Worm (Caenorhabditis elegans) whole organism, L1 larva: Measurements from ENCODE around the gene lec-3.

Experiments used
- C04F5.9 ChIP-seq: sonication (generic microtip); optimal IDR thresholded peaks from 2 replicates; lab custom pipeline; 2016; ENCODE audit warnings: missing genetic modification characterization, missing compliant biosample characterization
- C16A3.4 ChIP-seq: fragments of 150-350 bp; optimal IDR thresholded peaks from 2 replicates; lab custom pipeline; 2014; ENCODE audit warnings: missing biosample characterization, missing genetic modification characterization
- Y116A8C.19 ChIP-seq: sonication (generic microtip); optimal IDR thresholded peaks from 2 replicates; lab custom pipeline; 2016; ENCODE audit warnings: missing compliant biosample characterization, missing genetic modification characterization, borderline replicate concordance
- alr-1 ChIP-seq: fragments of 200-800 bp; sonication (Bioruptor generic); optimal IDR thresholded peaks from 2 replicates; lab custom pipeline; 2018; ENCODE audit warnings: borderline replicate concordance, mild to moderate bottlenecking, missing genetic modification characterization, missing compliant biosample characterization
- ceh-82 ChIP-seq, 3 experiments: fragments of 150-350 bp in 1 of 3; sonication (generic microtip) in 2 of 3; optimal IDR thresholded peaks; 2 replicates each; lab custom pipeline; 2014 to 2017; ENCODE audit warnings: missing biosample characterization in 3 of 3, missing genetic modification characterization in 3 of 3
- ceh-90 ChIP-seq: sonication (generic microtip); optimal IDR thresholded peaks from 2 replicates; lab custom pipeline; 2016; ENCODE audit warnings: missing genetic modification characterization, missing compliant biosample characterization
- ces-1 ChIP-seq: fragments of 150-350 bp; optimal IDR thresholded peaks from 2 replicates; lab custom pipeline; 2014; ENCODE audit warnings: missing biosample characterization, missing genetic modification reagents, missing genetic modification characterization
- dpl-1 ChIP-seq, 3 experiments: fragments of 150-350 bp in 2 of 3; sonication (generic microtip) in 1 of 3; optimal IDR thresholded peaks; 2 replicates each; lab custom pipeline; 2014 to 2017; ENCODE audit warnings: missing biosample characterization in 3 of 3, missing genetic modification characterization in 3 of 3, missing genetic modification reagents in 3 of 3
- dsc-1 ChIP-seq: sonication (generic microtip); optimal IDR thresholded peaks from 2 replicates; lab custom pipeline; 2016; ENCODE audit warnings: mild to moderate bottlenecking, missing genetic modification characterization, missing compliant biosample characterization
- efl-1 ChIP-seq, 4 experiments: fragments of 150-350 bp; optimal IDR thresholded peaks in 3 of 4; peaks in 1 of 4; 1 replicate in 1 of 4; 2 replicates in 3 of 4; lab custom pipeline; 2014; ENCODE audit warnings: missing biosample characterization in 2 of 4, missing genetic modification characterization in 2 of 4, missing genetic modification reagents in 2 of 4
- elt-3 ChIP-seq, 6 experiments: fragments of 150-350 bp in 1 of 6; sonication (generic microtip); optimal IDR thresholded peaks; 2 replicates each; lab custom pipeline; 2017 to 2018; ENCODE audit warnings: missing biosample characterization in 6 of 6, missing genetic modification characterization in 6 of 6, inconsistent platforms in 1 of 6
- fkh-8 ChIP-seq: sonication (generic microtip); optimal IDR thresholded peaks from 2 replicates; lab custom pipeline; 2016; ENCODE audit warnings: mild to moderate bottlenecking, missing genetic modification characterization, missing compliant biosample characterization
- fos-1 ChIP-seq: fragments of 150-350 bp; optimal IDR thresholded peaks from 2 replicates; lab custom pipeline; 2014; ENCODE audit warnings: missing biosample characterization, missing genetic modification characterization
- grh-1 ChIP-seq: fragments of 200-800 bp; sonication (Bioruptor generic); IDR thresholded peaks from 2 replicates; pipeline ENCODE4 v1.3.6; 2022; ENCODE audit warnings: missing genetic modification reagents, missing genetic modification characterization, missing compliant biosample characterization
- irx-1 ChIP-seq: sonication (generic microtip); optimal IDR thresholded peaks from 2 replicates; lab custom pipeline; 2016; ENCODE audit warnings: missing genetic modification characterization, missing compliant biosample characterization
- isw-1 ChIP-seq: fragments of 200-800 bp; sonication (Bioruptor generic); IDR thresholded peaks from 2 replicates; pipeline ENCODE4 v1.3.6; 2022; ENCODE audit warnings: missing genetic modification characterization, missing compliant biosample characterization
- lin-14 ChIP-seq: fragments of 200-800 bp; sonication (Bioruptor generic); optimal IDR thresholded peaks from 2 replicates; lab custom pipeline; 2018; ENCODE audit warnings: mild to moderate bottlenecking, missing genetic modification characterization, moderate library complexity, missing compliant biosample characterization
- lin-35 ChIP-seq, 2 experiments: fragments of 150-350 bp; optimal IDR thresholded peaks; 2 replicates each; lab custom pipeline; 2014; ENCODE audit warnings: missing biosample characterization in 2 of 2, missing genetic modification characterization in 2 of 2, missing genetic modification reagents in 2 of 2
- lin-39 ChIP-seq: fragments of 150-350 bp; optimal IDR thresholded peaks from 2 replicates; lab custom pipeline; 2014; ENCODE audit warnings: missing biosample characterization, missing genetic modification reagents, missing genetic modification characterization
- lir-3 ChIP-seq: sonication (generic microtip); optimal IDR thresholded peaks from 2 replicates; lab custom pipeline; 2016; ENCODE audit warnings: mild to moderate bottlenecking, missing genetic modification characterization, moderate library complexity, missing compliant biosample characterization; ENCODE audit not compliant: poor library complexity
- lsy-2 ChIP-seq, 2 experiments: fragments of 150-350 bp; optimal IDR thresholded peaks; 2 replicates each; lab custom pipeline; 2014; ENCODE audit warnings: missing biosample characterization in 2 of 2, missing genetic modification characterization in 2 of 2
- nhr-12 ChIP-seq: sonication (generic microtip); optimal IDR thresholded peaks from 2 replicates; lab custom pipeline; 2017; ENCODE audit warnings: missing biosample characterization, missing genetic modification characterization
- nhr-19 ChIP-seq: fragments of 200-800 bp; sonication (Bioruptor generic); conservative IDR thresholded peaks from 2 replicates; pipeline ENCODE4 v1.3.6; 2022; ENCODE audit warnings: missing genetic modification characterization, missing compliant biosample characterization
- nhr-20 ChIP-seq: sonication (generic microtip); optimal IDR thresholded peaks from 2 replicates; lab custom pipeline; 2016; ENCODE audit warnings: mild to moderate bottlenecking, missing genetic modification characterization, missing compliant biosample characterization
- nhr-237 ChIP-seq: fragments of 150-350 bp; optimal IDR thresholded peaks from 2 replicates; lab custom pipeline; 2014; ENCODE audit warnings: missing biosample characterization, missing genetic modification characterization
- nhr-71 ChIP-seq: sonication (generic microtip); optimal IDR thresholded peaks from 2 replicates; lab custom pipeline; 2016; ENCODE audit warnings: mild to moderate bottlenecking, missing genetic modification characterization, moderate library complexity, missing compliant biosample characterization
- nhr-76 ChIP-seq: sonication (generic microtip); optimal IDR thresholded peaks from 2 replicates; lab custom pipeline; 2017; ENCODE audit warnings: missing biosample characterization, missing genetic modification characterization
- nhr-77 ChIP-seq: fragments of 150-350 bp; optimal IDR thresholded peaks from 2 replicates; lab custom pipeline; 2014; ENCODE audit warnings: missing biosample characterization, missing genetic modification characterization
- nhr-85 ChIP-seq: sonication (generic microtip); peaks from one replicate; lab custom pipeline; 2016; ENCODE audit warnings: missing genetic modification characterization, inconsistent platforms, missing compliant biosample characterization
- pag-3 ChIP-seq: sonication (generic microtip); optimal IDR thresholded peaks from 2 replicates; lab custom pipeline; 2017; ENCODE audit warnings: missing genetic modification characterization, mild to moderate bottlenecking, missing compliant biosample characterization, antibody characterized with exemption, borderline replicate concordance; ENCODE audit not compliant: insufficient read depth
- pax-3 ChIP-seq: fragments of 200-800 bp; sonication (Bioruptor generic); optimal IDR thresholded peaks from 2 replicates; lab custom pipeline; 2018; ENCODE audit warnings: mild to moderate bottlenecking, missing genetic modification characterization, moderate library complexity, missing compliant biosample characterization
- pqm-1 ChIP-seq: sonication (generic microtip); optimal IDR thresholded peaks from 3 replicates; lab custom pipeline; 2017; ENCODE audit warnings: missing biosample characterization, missing genetic modification characterization
- rnt-1 ChIP-seq: sonication (generic microtip); optimal IDR thresholded peaks from 2 replicates; lab custom pipeline; 2016; ENCODE audit warnings: mild to moderate bottlenecking, missing genetic modification characterization, moderate library complexity, missing compliant biosample characterization
- snu-23 ChIP-seq: sonication (generic microtip); optimal IDR thresholded peaks from 2 replicates; lab custom pipeline; 2016; ENCODE audit warnings: missing genetic modification characterization, missing compliant biosample characterization
- sptf-1 ChIP-seq: fragments of 150-350 bp; optimal IDR thresholded peaks from 2 replicates; lab custom pipeline; 2014; ENCODE audit warnings: missing biosample characterization, missing genetic modification characterization
- swsn-7 ChIP-seq: sonication (generic microtip); optimal IDR thresholded peaks from 2 replicates; lab custom pipeline; 2016; ENCODE audit warnings: missing genetic modification characterization, missing compliant biosample characterization
- tlp-1 ChIP-seq: fragments of 150-350 bp; optimal IDR thresholded peaks from 2 replicates; lab custom pipeline; 2014; ENCODE audit warnings: missing biosample characterization, missing genetic modification characterization
- unc-30 ChIP-seq: sonication (generic microtip); optimal IDR thresholded peaks from 2 replicates; lab custom pipeline; 2017; ENCODE audit warnings: missing biosample characterization, missing genetic modification characterization
- vab-15 ChIP-seq: sonication (generic microtip); optimal IDR thresholded peaks from 2 replicates; lab custom pipeline; 2017; ENCODE audit warnings: missing genotype, mild to moderate bottlenecking, missing genetic modification characterization, missing compliant biosample characterization
- zag-1 ChIP-seq: fragments of 150-350 bp; optimal IDR thresholded peaks from 2 replicates; lab custom pipeline; 2014; ENCODE audit warnings: missing biosample characterization, missing genetic modification characterization

The lec-3 gene

ce11 chrII:9967999-9968706, 22.8 kb upstream of the lec-3 start, which contains the start of the genes R53.4 and psf-1 (continued):
- TF ChIP-seq nhr-12 (tag; lab: Kevin White, UChicago) (no peak), dpl-1 (GFP tag; optimal IDR thresholded peaks at IDR 0.05; lab: Kevin White, UChicago) (peak; percentile 79 to 91 (median 83)), sptf-1 (tag; lab: Kevin White, UChicago) (no peak), pax-3 (peak; percentile 33), dsc-1 (tag; lab: Kevin White, UChicago) (peak; percentile 19), pag-3 (no peak), irx-1 (tag; lab: Kevin White, UChicago) (peak; percentile 53), alr-1 (tag; lab: Kevin White, UChicago) (no peak), fos-1 (tag; lab: Kevin White, UChicago) (no peak), lin-14 (GFP tag; lab: Kevin White, UChicago) (peak; percentile 75), swsn-7 (tag; lab: Kevin White, UChicago) (peak; percentile 58), nhr-237 (no peak), ceh-82 (tag; optimal IDR thresholded peaks at IDR 0.05; lab: Kevin White, UChicago) (peak in 2 of 3 experiments; percentile 28 to 48), lin-35 (GFP tag; optimal IDR thresholded peaks at IDR 0.05; lab: Kevin White, UChicago) (peak; percentile 87 to 92), ceh-90 (tag; lab: Kevin White, UChicago) (peak; percentile 63), tlp-1 (tag; lab: Kevin White, UChicago) (no peak), Y116A8C.19 (tag; lab: Kevin White, UChicago) (no peak), efl-1 (optimal IDR thresholded peaks at IDR 0.05; lab: Kevin White, UChicago) (peak; percentile 66 to 86), efl-1 (GFP tag; optimal IDR thresholded peaks at IDR 0.05 in 1 of 2; lab: Kevin White, UChicago) (peak; percentile 87 to 97), lsy-2 (tag; optimal IDR thresholded peaks at IDR 0.05; lab: Kevin White, UChicago) (peak; percentile 80 to 88), zag-1 (tag; lab: Kevin White, UChicago) (no peak), rnt-1 (peak; percentile 91), elt-3 (tag; optimal IDR thresholded peaks at IDR 0.05; lab: Kevin White, UChicago) (peak in 1 of 6 experiments; percentile 72), grh-1 (GFP tag; lab: Robert Waterston, UW) (peak; percentile 41; the same call in 1 of the 2 replicates), pqm-1 (tag; lab: Kevin White, UChicago) (no peak), fkh-8 (peak; percentile 53), snu-23 (GFP tag; lab: Kevin White, UChicago) (peak; percentile 75), nhr-76 (tag; lab: Kevin White, UChicago) (no peak), nhr-77 (peak; percentile 25), lin-39 (tag; lab: Kevin White, UChicago) (no peak), C16A3.4 (tag; lab: Kevin White, UChicago) (peak; percentile 61), C04F5.9 (tag; lab: Kevin White, UChicago) (peak; percentile 14), nhr-20 (tag; lab: Kevin White, UChicago) (peak; percentile 71), unc-30 (no peak), nhr-85 (tag; lab: Kevin White, UChicago) (peak; percentile 62), vab-15 (peak; percentile 37), nhr-19 (peak; percentile 48), nhr-71 (peak; percentile 81), lir-3 (peak; percentile 86)

DNA sequence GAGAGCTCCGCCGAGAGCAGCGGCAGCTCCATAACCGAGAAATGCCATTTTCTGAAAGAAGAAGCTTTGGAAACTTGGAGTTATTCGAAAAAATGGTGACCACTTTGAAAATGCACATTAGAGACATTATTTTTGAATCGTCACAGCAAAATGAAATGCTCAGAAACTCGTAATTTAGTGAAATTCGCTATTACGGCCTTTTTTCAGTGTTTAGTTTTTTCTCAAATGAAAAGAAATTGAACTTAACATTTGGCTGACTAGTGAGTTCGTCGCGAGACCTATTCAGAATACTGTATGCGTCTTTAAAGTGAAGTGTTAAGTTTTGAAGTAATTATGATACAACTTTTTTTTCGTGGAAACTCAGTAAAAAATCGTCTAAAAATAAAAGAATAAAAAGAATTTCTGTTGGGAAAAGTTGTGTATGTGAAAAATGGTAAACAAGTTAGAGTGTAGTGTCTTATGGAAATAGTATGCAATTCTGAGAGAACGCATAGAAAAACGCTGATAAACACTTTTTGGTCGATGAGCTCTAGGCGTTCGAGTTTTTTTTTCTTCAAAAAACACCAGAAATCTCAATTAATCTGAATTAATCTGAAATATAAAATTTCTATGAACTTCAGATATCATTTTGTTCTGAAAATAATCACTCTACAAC, 20.3 kb upstream of the lec-3 start, which contains the start of gene R53.5:
TSS of gene R53.5 (minus strand) at position 51 of the 655 bp plus-strand sequence.
- TF ChIP-seq swsn-7 (tag; lab: Kevin White, UChicago) = no peak
- TF ChIP-seq Y116A8C.19 (tag; lab: Kevin White, UChicago) = no peak
- peak in 1 of 2 experiments; percentile 38 for TF ChIP-seq lsy-2 (tag; optimal IDR thresholded peaks at IDR 0.05; lab: Kevin White, UChicago)
- no peak for TF ChIP-seq zag-1 (tag; lab: Kevin White, UChicago)
- TF ChIP-seq efl-1 (optimal IDR thresholded peaks at IDR 0.05; lab: Kevin White, UChicago) = no peak
- peak in 1 of 2 experiments; percentile 30 for TF ChIP-seq efl-1 (GFP tag; optimal IDR thresholded peaks at IDR 0.05 in 1 of 2; lab: Kevin White, UChicago)
- no peak for TF ChIP-seq isw-1
- no peak for TF ChIP-seq ces-1
